Worm (Caenorhabditis elegans) whole organism, L3 larva: Measurements from ENCODE around the gene rps-2.

Experiments
- fos-1 ChIP-seq: fragments of 150-350 bp; optimal IDR thresholded peaks from 2 replicates; lab custom pipeline; 2014; ENCODE audit warnings: missing biosample characterization, missing genetic modification characterization
- nhr-11 ChIP-seq: fragments of 150-350 bp; optimal IDR thresholded peaks from 2 replicates; lab custom pipeline; 2014; ENCODE audit warnings: missing biosample characterization, missing genetic modification characterization
- nhr-25 ChIP-seq: sonication (generic microtip); optimal IDR thresholded peaks from 2 replicates; lab custom pipeline; 2017; ENCODE audit warnings: missing biosample characterization, missing genetic modification characterization
- pqm-1 ChIP-seq: fragments of 150-350 bp; optimal IDR thresholded peaks from 2 replicates; lab custom pipeline; 2017; ENCODE audit warnings: missing biosample characterization, missing genetic modification characterization, inconsistent platforms
- snpc-4 ChIP-seq: fragments of 150-350 bp; optimal IDR thresholded peaks from 2 replicates; lab custom pipeline; 2014; ENCODE audit warnings: missing biosample characterization, missing genetic modification characterization
- unc-39 ChIP-seq: sonication (generic microtip); optimal IDR thresholded peaks from 4 replicates; lab custom pipeline; 2017; ENCODE audit warnings: missing biosample characterization, missing genetic modification characterization
- zag-1 ChIP-seq: fragments of 150-350 bp; optimal IDR thresholded peaks from 2 replicates; lab custom pipeline; 2014; ENCODE audit warnings: missing biosample characterization, missing genetic modification characterization

ce11 chrIV:7943272-7943671 is 17.1 kb upstream of the rps-2 start:
- TF ChIP-seq nhr-11 = no peak
- no peak for TF ChIP-seq zag-1
- no peak for TF ChIP-seq unc-39 (tag; lab: Kevin White, UChicago)
- TF ChIP-seq nhr-25 (tag; lab: Kevin White, UChicago) = peak; percentile 76
- TF ChIP-seq pqm-1 = no peak
- no peak for TF ChIP-seq fos-1 (tag; lab: Kevin White, UChicago)
- TF ChIP-seq snpc-4 = no peak
